Fruit fly (Drosophila melanogaster) whole organism, prepupa: ENCODE measurements around the gene CG33939.

ENCODE experiments used
- Blimp-1 ChIP-seq: fragments of 200-800 bp; sonication (Bioruptor generic); optimal IDR thresholded peaks from 3 replicates; lab custom pipeline; 2017; ENCODE audit warnings: missing biosample characterization, missing genetic modification characterization, mild to moderate bottlenecking, moderate library complexity, missing genetic modification reagents
- CG10631 ChIP-seq: fragments of 200-800 bp; sonication (Bioruptor generic); optimal IDR thresholded peaks from 2 replicates; lab custom pipeline; 2016; ENCODE audit warnings: missing biosample characterization, missing genetic modification characterization
- CG10669 ChIP-seq: fragments of 200-800 bp; sonication (Bioruptor generic); optimal IDR thresholded peaks from 3 replicates; lab custom pipeline; 2018; ENCODE audit warnings: missing biosample characterization, mild to moderate bottlenecking, missing genetic modification characterization, moderate library complexity
- CG11294 ChIP-seq: fragments of 200-800 bp; sonication (Bioruptor generic); IDR thresholded peaks from 2 replicates; pipeline ENCODE4 v1.3.6; 2022; ENCODE audit warnings: missing biosample characterization, missing genetic modification characterization
- CG11902 ChIP-seq: fragments of 200-800 bp; sonication (Bioruptor generic); optimal IDR thresholded peaks from 3 replicates; lab custom pipeline; 2016; ENCODE audit warnings: missing biosample characterization, missing genetic modification characterization
- CG15336 ChIP-seq: fragments of 200-800 bp; sonication (Bioruptor generic); IDR thresholded peaks from 2 replicates; pipeline ENCODE4 v1.3.6; 2022; ENCODE audit warnings: missing biosample characterization, missing genetic modification characterization
- CG1621 ChIP-seq: fragments of 200-800 bp; sonication (Bioruptor generic); optimal IDR thresholded peaks from 3 replicates; lab custom pipeline; 2018; ENCODE audit warnings: missing biosample characterization, mild to moderate bottlenecking, missing genetic modification characterization
- CG16779 ChIP-seq: fragments of 200-800 bp; sonication (Bioruptor generic); optimal IDR thresholded peaks from 3 replicates; lab custom pipeline; 2017; ENCODE audit warnings: missing biosample characterization, mild to moderate bottlenecking, missing genetic modification characterization
- CG3032 ChIP-seq: fragments of 200-800 bp; optimal IDR thresholded peaks from 2 replicates; lab custom pipeline; 2019; ENCODE audit warnings: missing biosample characterization, mild to moderate bottlenecking, missing genetic modification characterization, moderate library complexity
- CG31627 ChIP-seq: fragments of 200-800 bp; sonication (Bioruptor generic); optimal IDR thresholded peaks from 3 replicates; lab custom pipeline; 2016; ENCODE audit warnings: missing biosample characterization, missing genetic modification characterization
- CG32006 ChIP-seq: fragments of 200-800 bp; sonication (Bioruptor generic); optimal IDR thresholded peaks from 3 replicates; lab custom pipeline; 2017; ENCODE audit warnings: missing biosample characterization, mild to moderate bottlenecking, missing genetic modification characterization
- CG3919 ChIP-seq: fragments of 200-800 bp; sonication (Bioruptor generic); optimal IDR thresholded peaks from 3 replicates; lab custom pipeline; 2016; ENCODE audit warnings: missing biosample characterization, missing genetic modification characterization
- CG4318 ChIP-seq: fragments of 200-800 bp; sonication (Bioruptor generic); optimal IDR thresholded peaks from 3 replicates; lab custom pipeline; 2017; ENCODE audit warnings: missing biosample characterization, mild to moderate bottlenecking, missing genetic modification characterization
- CG6276 ChIP-seq: fragments of 200-800 bp; sonication (Bioruptor generic); optimal IDR thresholded peaks from 2 replicates; lab custom pipeline; 2017; ENCODE audit warnings: missing biosample characterization, mild to moderate bottlenecking, missing genetic modification characterization
- CG6808 ChIP-seq: fragments of 200-800 bp; sonication (Bioruptor generic); optimal IDR thresholded peaks from 3 replicates; lab custom pipeline; 2017; ENCODE audit warnings: missing biosample characterization, missing genetic modification characterization, mild to moderate bottlenecking, moderate library complexity, missing genetic modification reagents
- CG6854 ChIP-seq: fragments of 200-800 bp; sonication (Bioruptor generic); optimal IDR thresholded peaks from 2 replicates; lab custom pipeline; 2017; ENCODE audit warnings: missing biosample characterization, mild to moderate bottlenecking, missing genetic modification characterization
- CG7368 ChIP-seq: fragments of 200-800 bp; sonication (Bioruptor generic); optimal IDR thresholded peaks from 3 replicates; lab custom pipeline; 2016; ENCODE audit warnings: missing biosample characterization, missing genetic modification characterization
- CG8119 ChIP-seq: fragments of 200-800 bp; sonication (Bioruptor generic); IDR thresholded peaks from 3 replicates; pipeline ENCODE4 v1.3.6; 2022; ENCODE audit warnings: missing biosample characterization, missing genetic modification characterization
- CG8319 ChIP-seq: fragments of 200-800 bp; sonication (Bioruptor generic); optimal IDR thresholded peaks from 3 replicates; lab custom pipeline; 2016; ENCODE audit warnings: missing biosample characterization, missing genetic modification characterization
- CG8632 ChIP-seq: fragments of 200-800 bp; sonication (Bioruptor generic); optimal IDR thresholded peaks from 3 replicates; lab custom pipeline; 2016; ENCODE audit warnings: missing biosample characterization, missing genetic modification characterization
- Eip75B ChIP-seq: fragments of 200-800 bp; sonication (Bioruptor generic); optimal IDR thresholded peaks from 3 replicates; lab custom pipeline; 2016; ENCODE audit warnings: missing biosample characterization, missing genetic modification characterization
- Eip78C ChIP-seq: fragments of 200-800 bp; sonication (Bioruptor generic); peaks from one replicate; lab custom pipeline; 2016; ENCODE audit warnings: missing biosample characterization, missing genetic modification characterization
- Ets96B ChIP-seq: fragments of 200-800 bp; optimal IDR thresholded peaks from 2 replicates; lab custom pipeline; 2019; ENCODE audit warnings: missing biosample characterization, mild to moderate bottlenecking, missing genetic modification characterization, moderate library complexity
- Gug ChIP-seq: fragments of 200-800 bp; sonication (Bioruptor generic); IDR thresholded peaks from 2 replicates; pipeline ENCODE4 v1.3.6; 2022; ENCODE audit warnings: missing biosample characterization, missing genetic modification characterization
- Hr38 ChIP-seq: sonication (Bioruptor generic); optimal IDR thresholded peaks from 2 replicates; lab custom pipeline; 2016; ENCODE audit warnings: missing biosample characterization, missing genetic modification characterization
- Hr39 ChIP-seq: fragments of 200-800 bp; sonication (Bioruptor generic); optimal IDR thresholded peaks from 2 replicates; lab custom pipeline; 2016; ENCODE audit warnings: missing biosample characterization, missing genetic modification characterization
- Hr4 ChIP-seq: fragments of 200-800 bp; sonication (Bioruptor generic); optimal IDR thresholded peaks from 3 replicates; lab custom pipeline; 2016; ENCODE audit warnings: missing biosample characterization, missing genetic modification characterization
- OdsH ChIP-seq: fragments of 200-800 bp; sonication (Bioruptor generic); optimal IDR thresholded peaks from 3 replicates; lab custom pipeline; 2016; ENCODE audit warnings: missing biosample characterization, missing genetic modification characterization
- Sox102F ChIP-seq: fragments of 200-800 bp; sonication (Bioruptor generic); optimal IDR thresholded peaks from 2 replicates; lab custom pipeline; 2016; ENCODE audit warnings: missing biosample characterization, mild to moderate bottlenecking, missing genetic modification characterization
- Sox14 ChIP-seq: fragments of 200-800 bp; sonication (Bioruptor generic); optimal IDR thresholded peaks from 3 replicates; lab custom pipeline; 2016; ENCODE audit warnings: missing biosample characterization, missing genetic modification characterization
- Sox15 ChIP-seq: fragments of 200-800 bp; sonication (Bioruptor generic); optimal IDR thresholded peaks from 3 replicates; lab custom pipeline; 2016; ENCODE audit warnings: missing biosample characterization, missing genetic modification characterization
- achi ChIP-seq: fragments of 200-800 bp; sonication (Bioruptor generic); optimal IDR thresholded peaks from 3 replicates; lab custom pipeline; 2016; ENCODE audit warnings: missing biosample characterization, missing genetic modification characterization
- cyc ChIP-seq: fragments of 200-800 bp; sonication (Bioruptor generic); optimal IDR thresholded peaks from 3 replicates; lab custom pipeline; 2016; ENCODE audit warnings: missing biosample characterization, missing genetic modification characterization
- dsx ChIP-seq: fragments of 200-800 bp; optimal IDR thresholded peaks from 3 replicates; lab custom pipeline; 2019; ENCODE audit warnings: missing biosample characterization, mild to moderate bottlenecking, missing genetic modification characterization, moderate library complexity; ENCODE audit not compliant: poor library complexity, severe bottlenecking
- eg ChIP-seq: fragments of 200-800 bp; sonication (Bioruptor generic); IDR thresholded peaks from 3 replicates; pipeline ENCODE4 v1.3.6; 2022; ENCODE audit warnings: missing biosample characterization, missing genetic modification characterization
- esn ChIP-seq: fragments of 200-800 bp; sonication (Bioruptor generic); optimal IDR thresholded peaks from 2 replicates; lab custom pipeline; 2016; ENCODE audit warnings: missing biosample characterization, mild to moderate bottlenecking, missing genetic modification characterization, moderate library complexity
- fd59A ChIP-seq: fragments of 200-800 bp; sonication (Bioruptor generic); optimal IDR thresholded peaks from 2 replicates; lab custom pipeline; 2017; ENCODE audit warnings: missing biosample characterization, mild to moderate bottlenecking, missing genetic modification characterization, missing genetic modification reagents
- fkh ChIP-seq: fragments of 200-800 bp; sonication (Bioruptor generic); optimal IDR thresholded peaks from 3 replicates; lab custom pipeline; 2017; ENCODE audit warnings: missing biosample characterization, mild to moderate bottlenecking, missing genetic modification characterization, moderate library complexity
- lz ChIP-seq: fragments of 200-800 bp; sonication (Bioruptor generic); optimal IDR thresholded peaks from 3 replicates; lab custom pipeline; 2016; ENCODE audit warnings: missing biosample characterization, missing genetic modification characterization
- net ChIP-seq: fragments of 200-800 bp; sonication (Bioruptor generic); optimal IDR thresholded peaks from 3 replicates; lab custom pipeline; 2016; ENCODE audit warnings: missing biosample characterization, missing genetic modification characterization
- pdm3 ChIP-seq: fragments of 200-800 bp; sonication (Bioruptor generic); optimal IDR thresholded peaks from 3 replicates; lab custom pipeline; 2016; ENCODE audit warnings: missing biosample characterization, missing genetic modification characterization
- salr ChIP-seq, 2 experiments: fragments of 200-800 bp; sonication (Bioruptor generic); optimal IDR thresholded peaks; 3 replicates each; lab custom pipeline; 2016 to 2018; ENCODE audit warnings: missing biosample characterization in 2 of 2, missing genetic modification characterization in 2 of 2, mild to moderate bottlenecking in 1 of 2
- spab ChIP-seq: fragments of 200-800 bp; sonication (Bioruptor generic); optimal IDR thresholded peaks from 2 replicates; lab custom pipeline; 2017; ENCODE audit warnings: missing biosample characterization, mild to moderate bottlenecking, missing genetic modification characterization, missing genetic modification reagents
- ss ChIP-seq, 2 experiments: fragments of 200-800 bp; sonication (Bioruptor generic); optimal IDR thresholded peaks; 2 replicates in 1 of 2; 3 replicates in 1 of 2; lab custom pipeline; 2017 to 2018; ENCODE audit warnings: mild to moderate bottlenecking in 2 of 2, missing biosample characterization in 2 of 2, missing genetic modification characterization in 2 of 2, moderate library complexity in 1 of 2
- topi ChIP-seq: fragments of 200-800 bp; sonication (Bioruptor generic); optimal IDR thresholded peaks from 3 replicates; lab custom pipeline; 2016; ENCODE audit warnings: missing biosample characterization, missing genetic modification characterization
- vri ChIP-seq: fragments of 200-800 bp; sonication (Bioruptor generic); optimal IDR thresholded peaks from 3 replicates; lab custom pipeline; 2016; ENCODE audit warnings: missing biosample characterization, mild to moderate bottlenecking, missing genetic modification characterization

The CG33939 gene

DNA sequence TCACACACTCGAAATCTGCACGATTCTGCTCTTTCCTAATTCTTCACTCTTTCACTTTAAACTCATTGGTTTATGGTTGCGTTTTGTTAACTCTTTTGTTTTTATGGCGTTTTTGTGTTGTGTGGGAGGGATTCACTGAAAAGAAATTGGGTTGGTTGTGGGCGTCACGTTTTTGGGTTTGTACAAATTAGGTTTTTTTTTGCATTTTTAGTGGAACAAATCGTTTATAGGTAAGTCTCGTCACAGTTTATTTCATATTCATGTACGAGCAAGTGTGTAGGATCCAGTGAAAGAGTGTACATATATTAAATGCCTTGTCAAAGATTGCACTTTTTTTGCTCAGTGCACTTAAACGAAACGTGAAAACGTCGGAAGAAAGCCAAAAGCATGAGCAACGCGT is 10.0 kb downstream of the CG33939 start (continued):
- peak; percentile 18 for TF ChIP-seq CG11902 (GFP tag; lab: Kevin White, UChicago)
- TF ChIP-seq CG16779 (tag; lab: Kevin White, UChicago), result no peak
- peak; percentile 80 for TF ChIP-seq CG31627
- peak; percentile 68 for TF ChIP-seq Sox102F (GFP tag; lab: Kevin White, UChicago)
- peak; percentile 73 for TF ChIP-seq Hr39
- TF ChIP-seq fkh, result no peak
- no peak for TF ChIP-seq CG1621 (tag; lab: Kevin White, UChicago)
- no peak for TF ChIP-seq eg
- no peak for TF ChIP-seq CG3032
- peak; percentile 27 for TF ChIP-seq CG8632
- peak; percentile 58 for TF ChIP-seq vri (GFP tag; lab: Kevin White, UChicago)
- no peak for TF ChIP-seq CG7368 (GFP tag; lab: Kevin White, UChicago)

DNA sequence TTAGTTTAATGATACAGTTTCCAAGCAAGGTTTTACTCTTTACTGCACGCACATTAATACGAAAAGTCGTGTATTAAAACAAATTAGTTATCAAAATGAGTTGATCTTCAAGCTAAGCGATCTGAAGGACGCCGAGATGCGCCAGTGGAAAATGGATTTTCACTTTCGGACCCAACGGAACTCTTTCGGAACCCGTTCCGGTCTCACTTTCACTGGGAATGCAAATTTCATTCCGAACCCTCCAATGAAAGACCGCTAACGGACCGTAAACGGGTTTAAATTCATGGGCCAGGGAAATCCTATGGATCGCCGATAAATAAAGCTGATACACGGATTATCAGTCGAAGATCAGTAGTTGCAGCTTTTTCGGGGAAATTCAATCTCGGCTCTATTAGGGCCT is 11.3 kb downstream of the CG33939 start:
- TF ChIP-seq Blimp-1 (GFP tag; lab: Kevin White, UChicago) (peak; percentile 17), Ets96B (tag; lab: Kevin White, UChicago) (no peak)

DNA sequence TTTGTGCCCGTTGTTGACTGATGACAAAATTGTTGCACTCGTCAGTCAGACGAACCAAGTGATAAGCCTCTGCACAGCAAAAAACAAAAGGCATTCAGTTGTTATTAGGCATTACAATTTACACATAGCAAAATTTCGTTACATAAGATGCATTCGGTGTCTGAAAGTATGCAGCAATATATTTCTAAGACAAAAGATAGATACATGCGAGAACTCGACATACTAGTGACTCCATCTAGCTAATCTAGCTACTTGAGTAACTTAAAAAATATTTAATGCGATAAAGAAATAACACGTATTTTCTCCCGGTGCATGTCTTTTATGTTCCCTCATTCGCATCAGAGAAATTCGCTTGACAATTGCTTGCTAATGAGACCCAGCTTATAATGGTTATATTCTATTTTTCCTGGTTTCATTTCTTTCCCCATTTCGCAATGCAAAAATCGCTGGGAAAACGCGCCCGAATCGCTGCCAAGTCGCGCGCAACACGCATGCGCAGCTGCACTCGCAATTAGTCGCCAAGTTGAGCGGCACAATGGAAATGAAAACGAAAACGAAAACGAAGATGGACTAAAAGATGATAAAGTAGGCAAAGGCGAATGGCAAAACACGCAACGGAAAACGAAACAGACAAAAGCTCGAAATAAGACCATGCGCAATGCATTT is 12.3 kb downstream of the CG33939 start:
- TF ChIP-seq pdm3 (GFP tag; lab: Kevin White, UChicago) (peak; percentile 81), CG3919 (GFP tag; lab: Kevin White, UChicago) (peak; percentile 39), CG15336 (GFP tag; lab: Robert Waterston, UW) (no peak; the same call in 1 of the 2 replicates), Sox15 (GFP tag; lab: Kevin White, UChicago) (peak; percentile 58), CG6276 (GFP tag; lab: Kevin White, UChicago) (peak; percentile 29), CG6854 (GFP tag; lab: Kevin White, UChicago) (no peak), lz (GFP tag; lab: Kevin White, UChicago) (peak; percentile 81), CG31627 (peak; percentile 81), CG8319 (peak; percentile 6), salr (GFP tag; optimal IDR thresholded peaks at IDR 0.05; lab: Kevin White, UChicago) (peak; percentile 37 to 59), CG16779 (tag; lab: Kevin White, UChicago) (peak; percentile 23), net (peak; percentile 62), CG7368 (GFP tag; lab: Kevin White, UChicago) (peak; percentile 35), Gug (GFP tag; lab: Robert Waterston, UW) (peak; percentile 51), Ets96B (tag; lab: Kevin White, UChicago) (peak; percentile 66), Eip75B (peak; percentile 69), esn (GFP tag; lab: Kevin White, UChicago) (peak; percentile 81), CG10631 (GFP tag; lab: Kevin White, UChicago) (peak; percentile 63), CG8119 (peak; percentile 57), Hr38 (GFP tag; lab: Kevin White, UChicago) (no peak), CG4318 (GFP tag; lab: Kevin White, UChicago) (peak; percentile 48), spab (GFP tag; lab: Kevin White, UChicago) (peak; percentile 56), CG10669 (GFP tag; lab: Kevin White, UChicago) (peak; percentile 67), fd59A (GFP tag; lab: Kevin White, UChicago) (peak; percentile 67), CG11294 (GFP tag; lab: Robert Waterston, UW) (0 out of 2 replicates have a peak, but pooled peaks have one; percentile 12), ss (GFP tag; optimal IDR thresholded peaks at IDR 0.05; lab: Kevin White, UChicago) (peak; percentile 27 to 64), cyc (GFP tag; lab: Kevin White, UChicago) (peak; percentile 59), CG6808 (GFP tag; lab: Kevin White, UChicago) (peak; percentile 47), vri (GFP tag; lab: Kevin White, UChicago) (peak; percentile 67), topi (GFP tag; lab: Kevin White, UChicago) (peak; percentile 61), Eip78C (GFP tag; lab: Kevin White, UChicago) (peak; percentile 97), Hr39 (peak; percentile 82), Hr4 (GFP tag; lab: Kevin White, UChicago) (peak; percentile 52), dsx (peak; percentile 84), Sox14 (GFP tag; lab: Kevin White, UChicago) (peak; percentile 84), fkh (no peak), OdsH (GFP tag; lab: Kevin White, UChicago) (peak; percentile 77), achi (GFP tag; lab: Kevin White, UChicago) (peak; percentile 65), CG32006 (GFP tag; lab: Kevin White, UChicago) (peak; percentile 81), Sox102F (GFP tag; lab: Kevin White, UChicago) (peak; percentile 81)
